Worm (Caenorhabditis elegans) whole organism, young adult: ENCODE data around the gene mtcu-2.

Experiments
- B0336.3 ChIP-seq: fragments of 200-800 bp; sonication (Bioruptor generic); IDR thresholded peaks from 2 replicates; pipeline ENCODE4 v1.3.6; 2022; ENCODE audit warnings: missing genetic modification characterization, missing compliant biosample characterization
- F23B12.7 ChIP-seq: sonication (generic microtip); optimal IDR thresholded peaks from 2 replicates; lab custom pipeline; 2017; ENCODE audit warnings: missing genetic modification characterization, mild to moderate bottlenecking, missing compliant biosample characterization, antibody characterized with exemption, moderate library complexity; ENCODE audit not compliant: insufficient read depth
- F57C9.4 ChIP-seq: sonication (generic microtip); optimal IDR thresholded peaks from 2 replicates; lab custom pipeline; 2017; ENCODE audit warnings: mild to moderate bottlenecking, missing genetic modification characterization, missing compliant biosample characterization
- K12H6.12 ChIP-seq: fragments of 200-800 bp; sonication (Bioruptor generic); optimal IDR thresholded peaks from 2 replicates; lab custom pipeline; 2018; ENCODE audit warnings: mild to moderate bottlenecking, missing genetic modification characterization, missing compliant biosample characterization
- T07F8.4 ChIP-seq: sonication (generic microtip); optimal IDR thresholded peaks from 2 replicates; lab custom pipeline; 2016; ENCODE audit warnings: mild to moderate bottlenecking, missing genetic modification characterization, moderate library complexity, missing compliant biosample characterization
- T26A5.8 ChIP-seq: sonication (generic microtip); optimal IDR thresholded peaks from 2 replicates; lab custom pipeline; 2016; ENCODE audit warnings: missing genetic modification characterization, missing compliant biosample characterization
- Y67H2A.10 ChIP-seq: fragments of 200-800 bp; sonication (Bioruptor generic); conservative IDR thresholded peaks from 2 replicates; pipeline ENCODE4 v1.3.6; 2022; ENCODE audit warnings: missing genetic modification reagents, missing genetic modification characterization, missing compliant biosample characterization
- Y79H2A.3 ChIP-seq: fragments of 200-800 bp; sonication (Bioruptor generic); conservative IDR thresholded peaks from 2 replicates; pipeline ENCODE4 v1.3.6; 2022; ENCODE audit warnings: missing genetic modification reagents, missing genetic modification characterization, missing compliant biosample characterization
- akir-1 ChIP-seq: fragments of 200-800 bp; sonication (Bioruptor generic); optimal IDR thresholded peaks from 2 replicates; lab custom pipeline; 2018; ENCODE audit warnings: mild to moderate bottlenecking, missing genetic modification characterization, moderate library complexity, missing compliant biosample characterization
- aptf-3 ChIP-seq: fragments of 200-800 bp; sonication (Bioruptor generic); IDR thresholded peaks from 2 replicates; pipeline ENCODE4 v1.3.6; 2022; ENCODE audit warnings: missing genetic modification characterization, missing compliant biosample characterization
- bed-2 ChIP-seq: fragments of 200-800 bp; sonication (Bioruptor generic); IDR thresholded peaks from 2 replicates; pipeline ENCODE4 v1.3.6; 2022; ENCODE audit warnings: missing genetic modification reagents, missing genetic modification characterization, missing compliant biosample characterization
- ceh-100 ChIP-seq: fragments of 200-800 bp; sonication (Bioruptor generic); IDR thresholded peaks from 2 replicates; pipeline ENCODE4 v1.3.6; 2022; ENCODE audit warnings: missing genetic modification reagents, missing genetic modification characterization, missing compliant biosample characterization
- dox-1 ChIP-seq: fragments of 200-800 bp; sonication (Bioruptor generic); IDR thresholded peaks from 2 replicates; pipeline ENCODE4 v1.3.6; 2022; ENCODE audit warnings: missing genetic modification reagents, missing genetic modification characterization, missing compliant biosample characterization
- dpl-1 ChIP-seq: fragments of 150-350 bp; optimal IDR thresholded peaks from 2 replicates; lab custom pipeline; 2014; ENCODE audit warnings: missing biosample characterization, missing genetic modification reagents, missing genetic modification characterization
- egl-18 ChIP-seq: fragments of 200-800 bp; sonication (Bioruptor generic); IDR thresholded peaks from 2 replicates; pipeline ENCODE4 v1.3.6; 2022; ENCODE audit warnings: missing genetic modification reagents, missing genetic modification characterization, missing compliant biosample characterization
- egrh-3 ChIP-seq: fragments of 200-800 bp; sonication (Bioruptor generic); IDR thresholded peaks from 2 replicates; pipeline ENCODE4 v1.3.6; 2022; ENCODE audit warnings: missing genetic modification reagents, missing genetic modification characterization, missing compliant biosample characterization
- ets-4 ChIP-seq: fragments of 200-800 bp; sonication (Bioruptor generic); optimal IDR thresholded peaks from 2 replicates; lab custom pipeline; 2018; ENCODE audit warnings: mild to moderate bottlenecking, missing genetic modification characterization, missing compliant biosample characterization
- fkh-3 ChIP-seq: sonication (generic microtip); optimal IDR thresholded peaks from 2 replicates; lab custom pipeline; 2016; ENCODE audit warnings: mild to moderate bottlenecking, missing genetic modification characterization, missing compliant biosample characterization
- hlh-26 ChIP-seq: fragments of 200-800 bp; sonication (Bioruptor generic); conservative IDR thresholded peaks from 2 replicates; pipeline ENCODE4 v1.3.6; 2022; ENCODE audit warnings: missing genetic modification reagents, missing genetic modification characterization, missing compliant biosample characterization
- hmg-20 ChIP-seq: fragments of 200-800 bp; sonication (Bioruptor generic); IDR thresholded peaks from 2 replicates; pipeline ENCODE4 v1.3.6; 2022; ENCODE audit warnings: missing genetic modification reagents, missing genetic modification characterization, missing compliant biosample characterization
- hrde-1 ChIP-seq: sonication (generic microtip); optimal IDR thresholded peaks from 2 replicates; lab custom pipeline; 2016; ENCODE audit warnings: missing genetic modification characterization, mild to moderate bottlenecking, missing compliant biosample characterization, moderate library complexity, missing genotype, missing genetic modification reagents, borderline replicate concordance
- lag-1 ChIP-seq: fragments of 200-800 bp; sonication (Bioruptor generic); IDR thresholded peaks from 2 replicates; pipeline ENCODE4 v1.3.6; 2022; ENCODE audit warnings: missing genetic modification reagents, missing genetic modification characterization, missing compliant biosample characterization
- let-526 ChIP-seq: fragments of 200-800 bp; sonication (Bioruptor generic); IDR thresholded peaks from 2 replicates; pipeline ENCODE4 v1.3.6; 2022; ENCODE audit warnings: missing genetic modification reagents, missing genetic modification characterization, missing compliant biosample characterization
- lin-26 ChIP-seq: fragments of 200-800 bp; sonication (Bioruptor generic); IDR thresholded peaks from 2 replicates; pipeline ENCODE4 v1.3.6; 2022; ENCODE audit warnings: missing genetic modification reagents, missing genetic modification characterization, missing compliant biosample characterization
- madf-10 ChIP-seq: sonication (generic microtip); optimal IDR thresholded peaks from 2 replicates; lab custom pipeline; 2016; ENCODE audit warnings: mild to moderate bottlenecking, missing genetic modification characterization, missing compliant biosample characterization
- madf-8 ChIP-seq: fragments of 200-800 bp; sonication (Bioruptor generic); conservative IDR thresholded peaks from 2 replicates; pipeline ENCODE4 v1.3.6; 2022; ENCODE audit warnings: missing genetic modification reagents, missing genetic modification characterization, missing compliant biosample characterization
- mcd-1 ChIP-seq: fragments of 200-800 bp; sonication (Bioruptor generic); IDR thresholded peaks from 2 replicates; pipeline ENCODE4 v1.3.6; 2022; ENCODE audit warnings: missing genetic modification reagents, missing genetic modification characterization, missing compliant biosample characterization
- mxl-1 ChIP-seq: sonication (generic microtip); optimal IDR thresholded peaks from 2 replicates; lab custom pipeline; 2016; ENCODE audit warnings: missing genetic modification characterization, missing compliant biosample characterization
- nfya-2 ChIP-seq: fragments of 200-800 bp; sonication (Bioruptor generic); IDR thresholded peaks from 2 replicates; pipeline ENCODE4 v1.3.6; 2022; ENCODE audit warnings: missing genetic modification reagents, missing genetic modification characterization, missing compliant biosample characterization
- pha-4 ChIP-seq: fragments of 150-350 bp; sonication (generic microtip); optimal IDR thresholded peaks from 2 replicates; lab custom pipeline; 2014; ENCODE audit warnings: missing biosample characterization, missing genetic modification reagents, missing genetic modification characterization
- sdz-38 ChIP-seq: sonication (generic microtip); optimal IDR thresholded peaks from 2 replicates; lab custom pipeline; 2016; ENCODE audit warnings: missing genotype, missing genetic modification characterization, missing compliant biosample characterization
- sea-2 ChIP-seq: fragments of 200-800 bp; sonication (Bioruptor generic); IDR thresholded peaks from 2 replicates; pipeline ENCODE4 v1.3.6; 2022; ENCODE audit warnings: missing genetic modification characterization, missing compliant biosample characterization
- tlf-1 ChIP-seq: fragments of 200-800 bp; sonication (Bioruptor generic); optimal IDR thresholded peaks from 2 replicates; lab custom pipeline; 2018; ENCODE audit warnings: mild to moderate bottlenecking, missing genetic modification characterization, missing compliant biosample characterization
- xnd-1 ChIP-seq: sonication (generic microtip); optimal IDR thresholded peaks from 2 replicates; lab custom pipeline; 2016; ENCODE audit warnings: missing genotype, missing genetic modification reagents, missing genetic modification characterization, missing compliant biosample characterization
- ztf-26 ChIP-seq: sonication (generic microtip); optimal IDR thresholded peaks from 2 replicates; lab custom pipeline; 2017; ENCODE audit warnings: missing genetic modification characterization, missing compliant biosample characterization
- ztf-28 ChIP-seq: fragments of 200-800 bp; sonication (Bioruptor generic); IDR thresholded peaks from 2 replicates; pipeline ENCODE4 v1.3.6; 2022; ENCODE audit warnings: missing genetic modification reagents, missing genetic modification characterization, missing compliant biosample characterization

mtcu-2 gene

DNA sequence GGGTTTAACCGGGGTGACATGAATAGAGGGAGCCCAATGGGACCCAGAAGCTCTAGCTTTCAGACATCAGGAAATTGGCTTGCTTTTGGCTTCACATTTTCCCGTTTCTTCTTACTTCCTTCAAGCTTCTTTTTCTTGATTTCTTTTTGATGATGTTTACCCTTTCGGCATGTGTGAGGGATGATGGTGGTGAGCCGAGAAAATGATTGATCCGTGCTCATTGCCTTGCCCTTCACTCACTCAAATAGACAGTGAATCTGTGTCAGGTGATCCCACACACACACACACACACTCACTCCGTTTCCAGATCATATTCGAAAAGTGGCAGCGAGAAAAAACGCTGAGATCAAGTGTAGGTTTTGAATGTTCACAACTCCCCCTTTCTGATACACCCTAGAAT is 38.3 kb downstream of the mtcu-2 start:
- TF ChIP-seq ztf-26 (no peak), T07F8.4 (tag; lab: Kevin White, UChicago) (no peak), mcd-1 (GFP tag; lab: Robert Waterston, UW) (no peak), mxl-1 (no peak), T26A5.8 (tag; lab: Kevin White, UChicago) (no peak), F57C9.4 (tag; lab: Kevin White, UChicago) (no peak), egl-18 (no peak), B0336.3 (GFP tag; lab: Robert Waterston, UW) (no peak), K12H6.12 (tag; lab: Kevin White, UChicago) (no peak), hrde-1 (no peak), ceh-100 (GFP tag; lab: Robert Waterston, UW) (no peak), egrh-3 (GFP tag; lab: Robert Waterston, UW) (no peak), nfya-2 (no peak), hmg-20 (GFP tag; lab: Robert Waterston, UW) (no peak), sdz-38 (tag; lab: Kevin White, UChicago) (no peak), fkh-3 (tag; lab: Kevin White, UChicago) (no peak), madf-10 (tag; lab: Kevin White, UChicago) (no peak)
- TF ChIP-seq, all 124 proteins: peak for 0

DNA sequence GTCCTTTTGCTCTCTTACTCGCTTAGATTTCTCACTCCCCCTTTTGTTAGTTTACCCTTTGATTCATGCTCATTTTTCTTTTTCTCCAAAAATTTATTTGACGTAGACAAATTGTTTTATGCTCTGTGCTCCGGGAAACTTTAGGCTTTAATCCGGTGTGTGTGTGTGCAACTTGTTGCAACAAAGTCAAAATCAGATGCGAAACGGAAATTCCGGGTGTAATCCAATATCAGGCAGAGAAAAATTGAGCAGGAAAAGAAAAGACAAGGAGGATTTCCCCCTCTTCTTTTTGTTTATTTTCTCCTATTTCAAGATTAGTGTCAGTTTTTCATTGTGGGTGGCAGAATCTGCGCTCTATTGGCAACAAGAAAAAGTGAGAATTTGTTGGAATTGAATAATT is 40.5 kb downstream of the mtcu-2 start:
- TF ChIP-seq ceh-100 (GFP tag; lab: Robert Waterston, UW) (no peak), sdz-38 (tag; lab: Kevin White, UChicago) (no peak), xnd-1 (tag; lab: Kevin White, UChicago) (no peak), ets-4 (GFP tag; lab: Kevin White, UChicago) (no peak), akir-1 (GFP tag; lab: Kevin White, UChicago) (no peak)
- TF ChIP-seq, all 124 proteins: peak for 0

DNA sequence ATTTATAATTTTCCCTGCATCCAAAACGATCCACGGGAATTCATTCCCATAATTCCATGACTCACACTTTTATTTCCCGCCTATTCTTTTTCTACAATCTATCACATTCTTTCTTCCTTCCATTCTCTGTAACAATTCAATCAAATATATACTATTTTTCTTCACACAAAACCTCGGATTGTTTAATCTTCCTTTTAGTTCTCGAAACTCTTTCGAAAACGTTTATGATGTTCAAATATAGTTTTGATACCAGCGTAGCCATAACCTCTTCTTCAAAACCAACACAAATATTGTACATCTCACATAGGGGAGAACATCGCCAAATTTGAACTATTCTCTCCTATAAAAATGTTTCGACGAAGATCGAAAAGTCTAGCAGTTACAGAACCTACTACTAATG is 42.2 kb downstream of the mtcu-2 start, which contains the start of gene lec-3:
lec-3 (plus strand) TSS at position 301 of the 400 bp plus-strand sequence.
- TF ChIP-seq lin-26 (GFP tag; lab: Robert Waterston, UW) (no peak), sea-2 (no peak)
- TF ChIP-seq, all 124 proteins: peak for 0

DNA sequence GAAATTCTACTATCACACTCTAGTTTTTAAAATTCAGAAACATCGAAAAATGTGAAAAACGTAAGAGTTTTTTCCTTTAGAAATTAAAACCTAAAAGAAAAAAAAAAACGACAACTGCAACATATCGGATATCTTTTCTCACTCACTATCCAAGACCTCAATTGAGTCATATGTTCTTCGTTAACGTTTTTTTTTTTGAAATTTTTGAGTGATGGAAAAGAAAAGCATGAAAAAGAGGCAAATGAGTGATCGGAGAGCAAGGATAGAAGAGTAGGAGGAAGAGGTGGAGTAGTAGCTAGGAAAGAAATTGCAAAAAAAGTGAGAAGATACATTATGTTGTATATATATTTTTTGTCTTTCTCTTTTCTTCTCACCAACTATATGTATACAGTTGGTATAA is 43.5 kb downstream of the mtcu-2 start:
- TF ChIP-seq ztf-28 (GFP tag; lab: Robert Waterston, UW): no peak
- no peak for TF ChIP-seq Y79H2A.3
- TF ChIP-seq let-526 (GFP tag; lab: Robert Waterston, UW): no peak
- TF ChIP-seq F23B12.7 (tag; lab: Kevin White, UChicago): no peak
- TF ChIP-seq tlf-1 (GFP tag; lab: Kevin White, UChicago): no peak
- TF ChIP-seq ceh-100 (GFP tag; lab: Robert Waterston, UW): no peak
- TF ChIP-seq dpl-1: no peak
- no peak for TF ChIP-seq K12H6.12 (tag; lab: Kevin White, UChicago)
- no peak for TF ChIP-seq mxl-1
- no peak for TF ChIP-seq pha-4 (tag; lab: Kevin White, UChicago)
- no peak for TF ChIP-seq lag-1 (GFP tag; lab: Robert Waterston, UW)
- TF ChIP-seq dox-1 (GFP tag; lab: Robert Waterston, UW): no peak
- TF ChIP-seq T07F8.4 (tag; lab: Kevin White, UChicago): no peak
- TF ChIP-seq aptf-3: no peak
- no peak for TF ChIP-seq bed-2 (GFP tag; lab: Robert Waterston, UW)
- TF ChIP-seq madf-8: no peak
- no peak for TF ChIP-seq Y67H2A.10
- no peak for TF ChIP-seq egrh-3 (GFP tag; lab: Robert Waterston, UW)
- TF ChIP-seq hlh-26 (GFP tag; lab: Robert Waterston, UW): no peak
